Worm (Caenorhabditis elegans): ENCODE measurements around the gene F46B3.7.

F46B3.7 gene

ce11 chrV:20604606-20605155, 13.9 kb downstream of the F46B3.7 start, which contains the start of gene ttr-57:
Gene ttr-57 (plus strand): TSS chrV:20605105.
- TF ChIP-seq nhr-11 (tag; optimal IDR thresholded peaks at IDR 0.05) (no peak), ceh-28 (tag; optimal IDR thresholded peaks at IDR 0.05) (no peak), fos-1 (tag; optimal IDR thresholded peaks at IDR 0.05) (no peak), nhr-237 (tag; optimal IDR thresholded peaks at IDR 0.05) (no peak), nhr-67 (tag; optimal IDR thresholded peaks at IDR 0.05) (no peak), lin-15B (tag; optimal IDR thresholded peaks at IDR 0.05) (no peak), eor-1 (tag; optimal IDR thresholded peaks at IDR 0.05) (no peak)

- TF ChIP-seq unc-62 (GFP tag; optimal IDR thresholded peaks at IDR 0.05) (no peak), pqm-1 (tag; optimal IDR thresholded peaks at IDR 0.05) (no peak), nhr-43 (tag; optimal IDR thresholded peaks at IDR 0.05; ENCODE audit: poor library complexity, severe bottlenecking) (no peak), elt-2 (tag; optimal IDR thresholded peaks at IDR 0.05) (no peak), ceh-82 (tag; optimal IDR thresholded peaks at IDR 0.05) (no peak), fkh-2 (tag; optimal IDR thresholded peaks at IDR 0.05) (no peak), ZK546.5 (tag; optimal IDR thresholded peaks at IDR 0.05) (no peak), mdl-1 (tag; optimal IDR thresholded peaks at IDR 0.05) (no peak), jun-1 (tag; optimal IDR thresholded peaks at IDR 0.05) (no peak), nhr-237 (tag; optimal IDR thresholded peaks at IDR 0.05) (no peak), elt-1 (tag; optimal IDR thresholded peaks at IDR 0.05) (no peak), eor-1 (tag; optimal IDR thresholded peaks at IDR 0.05) (no peak), R02D3.7 (tag; optimal IDR thresholded peaks at IDR 0.05) (no peak), mml-1 (tag; optimal IDR thresholded peaks at IDR 0.05) (no peak), ceh-16 (tag; optimal IDR thresholded peaks at IDR 0.05) (no peak), nhr-67 (tag; optimal IDR thresholded peaks at IDR 0.05) (no peak), lin-15B (tag; optimal IDR thresholded peaks at IDR 0.05) (no peak), pha-4 (tag; optimal IDR thresholded peaks at IDR 0.05) (no peak), nhr-28 (tag; optimal IDR thresholded peaks at IDR 0.05) (no peak), skn-1 (tag; optimal IDR thresholded peaks at IDR 0.05) (no peak)
These were observed 15.5 kb downstream of the F46B3.7 start, which contains the start of gene ttr-11 for ce11 chrV:20603014-20603413. Gene ttr-11 (plus strand): TSS chrV:20603314.

- no peak for TF ChIP-seq lin-39 (tag; optimal IDR thresholded peaks at IDR 0.05)
- TF ChIP-seq nhr-237 (tag; optimal IDR thresholded peaks at IDR 0.05) = no peak
- no peak for TF ChIP-seq fkh-2 (tag; optimal IDR thresholded peaks at IDR 0.05)
- TF ChIP-seq nfya-1 (tag; optimal IDR thresholded peaks at IDR 0.05; ENCODE audit: insufficient read depth) = no peak
- no peak for TF ChIP-seq pqm-1 (tag; optimal IDR thresholded peaks at IDR 0.05)
- TF ChIP-seq nhr-12 (tag; optimal IDR thresholded peaks at IDR 0.05) = no peak
- TF ChIP-seq tbx-2 (tag; optimal IDR thresholded peaks at IDR 0.05) = no peak
- TF ChIP-seq hmg-11 (tag; optimal IDR thresholded peaks at IDR 0.05) = no peak
- no peak for TF ChIP-seq mml-1 (tag; optimal IDR thresholded peaks at IDR 0.05)
- TF ChIP-seq nhr-43 (tag; optimal IDR thresholded peaks at IDR 0.05; ENCODE audit: poor library complexity, severe bottlenecking) = no peak
- TF ChIP-seq ceh-9 (tag; optimal IDR thresholded peaks at IDR 0.05) = no peak
- TF ChIP-seq nhr-25 (tag; optimal IDR thresholded peaks at IDR 0.05) = no peak
- TF ChIP-seq zag-1 (tag; optimal IDR thresholded peaks at IDR 0.05) = no peak
- TF ChIP-seq snpc-4 (tag; optimal IDR thresholded peaks at IDR 0.05) = no peak
- TF ChIP-seq mdl-1 (tag; optimal IDR thresholded peaks at IDR 0.05) = no peak
- TF ChIP-seq ztf-11 (tag; optimal IDR thresholded peaks at IDR 0.05) = no peak
- no peak for TF ChIP-seq lin-15B (tag; optimal IDR thresholded peaks at IDR 0.05)
- TF ChIP-seq nhr-11 (tag; optimal IDR thresholded peaks at IDR 0.05) = no peak
- TF ChIP-seq egl-5 (tag; optimal IDR thresholded peaks at IDR 0.05) = no peak
- TF ChIP-seq unc-39 (tag; optimal IDR thresholded peaks at IDR 0.05) = no peak
These were observed 17.8 kb downstream of the F46B3.7 start for ce11 chrV:20600704-20601103.

ce11 chrV:20599795-20600194, 18.7 kb downstream of the F46B3.7 start, which contains the start of gene col-163:
Gene col-163 (plus strand): TSS chrV:20600095.
- TF ChIP-seq nhr-76 (tag; optimal IDR thresholded peaks at IDR 0.05) (no peak), skn-1 (tag; optimal IDR thresholded peaks at IDR 0.05) (no peak), lsy-12 (tag; optimal IDR thresholded peaks at IDR 0.05) (no peak), mml-1 (tag; optimal IDR thresholded peaks at IDR 0.05) (no peak), ceh-28 (tag; optimal IDR thresholded peaks at IDR 0.05) (no peak), nhr-28 (tag; optimal IDR thresholded peaks at IDR 0.05) (no peak), jun-1 (tag; optimal IDR thresholded peaks at IDR 0.05) (no peak), nhr-12 (tag; optimal IDR thresholded peaks at IDR 0.05) (no peak), tbx-2 (tag; optimal IDR thresholded peaks at IDR 0.05) (no peak), pha-4 (tag; optimal IDR thresholded peaks at IDR 0.05) (no peak), unc-62 (GFP tag; optimal IDR thresholded peaks at IDR 0.05) (no peak), nhr-25 (tag; optimal IDR thresholded peaks at IDR 0.05) (no peak), egl-5 (tag; optimal IDR thresholded peaks at IDR 0.05) (no peak)
